Worm (Caenorhabditis elegans): ENCODE results near the gene btb-5.

ce11 chrIII:50418-50817 lies 10.5 kb downstream of the btb-5 start:
- TF ChIP-seq ama-1 (optimal IDR thresholded peaks at IDR 0.05) (no peak), nhr-232 (tag; optimal IDR thresholded peaks at IDR 0.05) (no peak), tbx-2 (tag; optimal IDR thresholded peaks at IDR 0.05) (no peak), ceh-22 (tag; optimal IDR thresholded peaks at IDR 0.05) (no peak), rnt-1 (tag; optimal IDR thresholded peaks at IDR 0.05) (no peak), pha-4 (tag; optimal IDR thresholded peaks at IDR 0.05) (no peak), ceh-30 (tag; optimal IDR thresholded peaks at IDR 0.05) (no peak), pha-2 (tag; optimal IDR thresholded peaks at IDR 0.05) (no peak), ceh-2 (tag; optimal IDR thresholded peaks at IDR 0.05) (no peak), elt-2 (tag; optimal IDR thresholded peaks at IDR 0.05) (no peak), tbx-7 (tag; optimal IDR thresholded peaks at IDR 0.05) (no peak), zip-5 (tag; optimal IDR thresholded peaks at IDR 0.05) (no peak), pqm-1 (tag; optimal IDR thresholded peaks at IDR 0.05) (no peak), gmeb-2 (tag; optimal IDR thresholded peaks at IDR 0.05) (no peak)
